Fruit fly (Drosophila melanogaster): ENCODE measurements around the gene CG5815.

- TF ChIP-seq Mnt (GFP tag; optimal IDR thresholded peaks at IDR 0.05): peak; percentile 55
- peak; percentile 8 for TF ChIP-seq bab1 (GFP tag; optimal IDR thresholded peaks at IDR 0.05)
- TF ChIP-seq CG33017 (tag; optimal IDR thresholded peaks at IDR 0.05): peak; percentile 11
- no peak for TF ChIP-seq CG1620 (GFP tag; optimal IDR thresholded peaks at IDR 0.05)
- no peak for TF ChIP-seq CG5204 (GFP tag; optimal IDR thresholded peaks at IDR 0.05)
- peak; percentile 80 for TF ChIP-seq cic (GFP tag; optimal IDR thresholded peaks at IDR 0.05)
Observed at dm6 chr3R:27149884-27150676, 37.7 kb downstream of the CG5815 start.

All from whole organism, adult.